Fruit fly (Drosophila melanogaster) whole organism, embryonic: ENCODE measurements around the gene Tet.

Experiments used
- Asciz ChIP-seq: fragments of 200-800 bp; sonication (Bioruptor generic); optimal IDR thresholded peaks from 2 replicates; lab custom pipeline; 2017; ENCODE audit warnings: missing biosample characterization, mild to moderate bottlenecking, missing genetic modification characterization, missing genetic modification reagents
- BEAF-32 ChIP-seq: fragments of 200-800 bp; sonication (Bioruptor generic); optimal IDR thresholded peaks from 3 replicates; lab custom pipeline; 2017; ENCODE audit warnings: missing biosample characterization, missing genetic modification characterization, mild to moderate bottlenecking, moderate library complexity, missing genetic modification reagents
- Bdp1 ChIP-seq: fragments of 200-800 bp; sonication (Bioruptor generic); optimal IDR thresholded peaks from 3 replicates; lab custom pipeline; 2016; ENCODE audit warnings: missing biosample characterization, missing genetic modification characterization
- CG11398 ChIP-seq: fragments of 200-800 bp; sonication (Bioruptor generic); optimal IDR thresholded peaks from 2 replicates; lab custom pipeline; 2016; ENCODE audit warnings: missing biosample characterization, missing genetic modification characterization
- CG13624 ChIP-seq: fragments of 200-800 bp; sonication (Bioruptor generic); optimal IDR thresholded peaks from 2 replicates; lab custom pipeline; 2016; ENCODE audit warnings: missing biosample characterization, missing genetic modification characterization
- CG15011 ChIP-seq: fragments of 200-800 bp; sonication (Bioruptor generic); optimal IDR thresholded peaks from 3 replicates; lab custom pipeline; 2018; ENCODE audit warnings: missing biosample characterization, mild to moderate bottlenecking, missing genetic modification characterization
- CG15269 ChIP-seq: fragments of 200-800 bp; sonication (Bioruptor generic); optimal IDR thresholded peaks from 2 replicates; lab custom pipeline; 2018; ENCODE audit warnings: missing biosample characterization, mild to moderate bottlenecking, missing genetic modification characterization, moderate library complexity
- CG1602 ChIP-seq: fragments of 200-800 bp; sonication (Bioruptor generic); optimal IDR thresholded peaks from 3 replicates; lab custom pipeline; 2016; ENCODE audit warnings: missing biosample characterization, missing genetic modification characterization
- CG2712 ChIP-seq: fragments of 200-800 bp; optimal IDR thresholded peaks from 3 replicates; lab custom pipeline; 2019; ENCODE audit warnings: missing biosample characterization, mild to moderate bottlenecking, missing genetic modification characterization, moderate library complexity
- CG32532 ChIP-seq: fragments of 200-800 bp; sonication (Bioruptor generic); IDR thresholded peaks from 2 replicates; pipeline ENCODE4 v1.3.6; 2022; ENCODE audit warnings: missing biosample characterization, missing genetic modification characterization
- CG3407 ChIP-seq: fragments of 200-800 bp; sonication (Bioruptor generic); optimal IDR thresholded peaks from 2 replicates; lab custom pipeline; 2018; ENCODE audit warnings: missing biosample characterization, mild to moderate bottlenecking, missing genetic modification characterization
- CG6791 ChIP-seq: fragments of 200-800 bp; sonication (Bioruptor generic); IDR thresholded peaks from 3 replicates; pipeline ENCODE4 v1.3.6; 2022; ENCODE audit warnings: missing biosample characterization, missing genetic modification characterization; ENCODE audit not compliant: partially characterized antibody
- CG7786 ChIP-seq: fragments of 200-800 bp; sonication (Bioruptor generic); optimal IDR thresholded peaks from 2 replicates; lab custom pipeline; 2016; ENCODE audit warnings: missing biosample characterization, missing genetic modification characterization
- CG9215 ChIP-seq: fragments of 200-800 bp; sonication (Bioruptor generic); IDR thresholded peaks from 2 replicates; pipeline ENCODE4 v1.3.6; 2022; ENCODE audit warnings: missing biosample characterization, missing genetic modification characterization
- CG9817 ChIP-seq: fragments of 200-800 bp; sonication (Bioruptor generic); optimal IDR thresholded peaks from 2 replicates; lab custom pipeline; 2018; ENCODE audit warnings: missing biosample characterization, mild to moderate bottlenecking, missing genetic modification characterization, moderate library complexity
- Camta ChIP-seq: fragments of 200-800 bp; sonication (Bioruptor generic); optimal IDR thresholded peaks from 2 replicates; lab custom pipeline; 2016; ENCODE audit warnings: missing biosample characterization, missing genetic modification characterization
- HLH54F ChIP-seq: fragments of 200-800 bp; sonication (Bioruptor generic); optimal IDR thresholded peaks from 3 replicates; lab custom pipeline; 2016; ENCODE audit warnings: missing biosample characterization, missing genetic modification characterization
- Hand ChIP-seq: fragments of 200-800 bp; sonication (Bioruptor generic); optimal IDR thresholded peaks from 2 replicates; lab custom pipeline; 2017; ENCODE audit warnings: mild to moderate bottlenecking, missing biosample characterization, missing genetic modification reagents, missing genetic modification characterization
- Jarid2 ChIP-seq: fragments of 200-800 bp; sonication (Bioruptor generic); optimal IDR thresholded peaks from 3 replicates; lab custom pipeline; 2017; ENCODE audit warnings: mild to moderate bottlenecking, missing biosample characterization, missing genetic modification reagents, missing genetic modification characterization
- MTF-1 ChIP-seq: fragments of 200-800 bp; sonication (Bioruptor generic); optimal IDR thresholded peaks from 2 replicates; lab custom pipeline; 2018; ENCODE audit warnings: missing biosample characterization, mild to moderate bottlenecking, missing genetic modification characterization, borderline replicate concordance
- NK7.1 ChIP-seq: fragments of 200-800 bp; sonication (Bioruptor generic); optimal IDR thresholded peaks from 3 replicates; lab custom pipeline; 2016; ENCODE audit warnings: missing biosample characterization, missing genetic modification characterization
- PHDP ChIP-seq: fragments of 200-800 bp; sonication (Bioruptor generic); optimal IDR thresholded peaks from 3 replicates; lab custom pipeline; 2018; ENCODE audit warnings: missing biosample characterization, mild to moderate bottlenecking, missing genetic modification characterization, moderate library complexity
- Poxn ChIP-seq: fragments of 200-800 bp; sonication (Bioruptor generic); IDR thresholded peaks from 2 replicates; pipeline ENCODE4 v1.3.6; 2022; ENCODE audit warnings: missing biosample characterization, missing genetic modification characterization
- Tbp ChIP-seq: fragments of >200 bp; optimal IDR thresholded peaks from 2 replicates; lab custom pipeline; 2018; ENCODE audit warnings: missing biosample characterization, missing genetic modification characterization
- Vsx1 ChIP-seq: fragments of 200-800 bp; sonication (Bioruptor generic); optimal IDR thresholded peaks from 2 replicates; lab custom pipeline; 2017; ENCODE audit warnings: missing biosample characterization, mild to moderate bottlenecking, missing genetic modification characterization, missing genetic modification reagents
- bab2 ChIP-seq: fragments of 200-800 bp; sonication (Bioruptor generic); optimal IDR thresholded peaks from 2 replicates; lab custom pipeline; 2016; ENCODE audit warnings: missing biosample characterization, missing genetic modification characterization
- bsh ChIP-seq, 2 experiments: fragments of 200-800 bp; sonication (Bioruptor generic); optimal IDR thresholded peaks; 2 replicates each; lab custom pipeline; 2017 to 2018; ENCODE audit warnings: mild to moderate bottlenecking in 2 of 2, missing biosample characterization in 2 of 2, missing genetic modification characterization in 2 of 2, moderate library complexity in 1 of 2
- cato ChIP-seq: fragments of 200-800 bp; sonication (Bioruptor generic); optimal IDR thresholded peaks from 2 replicates; lab custom pipeline; 2016; ENCODE audit warnings: missing biosample characterization, missing genetic modification characterization, borderline replicate concordance
- caup ChIP-seq: fragments of 200-800 bp; sonication (Bioruptor generic); optimal IDR thresholded peaks from 3 replicates; lab custom pipeline; 2017; ENCODE audit warnings: missing biosample characterization, mild to moderate bottlenecking, missing genetic modification characterization, moderate library complexity; ENCODE audit not compliant: severe bottlenecking
- da ChIP-seq: fragments of 200-800 bp; sonication (Bioruptor generic); optimal IDR thresholded peaks from 2 replicates; lab custom pipeline; 2016; ENCODE audit warnings: missing biosample characterization, missing genetic modification characterization
- dati ChIP-seq: fragments of 200-800 bp; sonication (Bioruptor generic); IDR thresholded peaks from 2 replicates; pipeline ENCODE4 v1.3.6; 2022; ENCODE audit warnings: missing biosample characterization, missing genetic modification characterization
- dm ChIP-seq: fragments of 200-800 bp; sonication (Bioruptor generic); optimal IDR thresholded peaks from 3 replicates; lab custom pipeline; 2016; ENCODE audit warnings: missing biosample characterization, missing genetic modification characterization
- fd102C ChIP-seq: fragments of 200-800 bp; sonication (Bioruptor generic); optimal IDR thresholded peaks from 2 replicates; lab custom pipeline; 2018; ENCODE audit warnings: missing biosample characterization, mild to moderate bottlenecking, missing genetic modification characterization, moderate library complexity
- fd3F ChIP-seq: fragments of 200-800 bp; sonication (Bioruptor generic); optimal IDR thresholded peaks from 2 replicates; lab custom pipeline; 2018; ENCODE audit warnings: missing biosample characterization, mild to moderate bottlenecking, missing genetic modification characterization, moderate library complexity
- fd96Cb ChIP-seq: fragments of 200-800 bp; sonication (Bioruptor generic); optimal IDR thresholded peaks from 2 replicates; lab custom pipeline; 2018; ENCODE audit warnings: missing biosample characterization, mild to moderate bottlenecking, missing genetic modification characterization, moderate library complexity
- grn ChIP-seq: fragments of 200-800 bp; sonication (Bioruptor generic); optimal IDR thresholded peaks from 3 replicates; lab custom pipeline; 2017; ENCODE audit warnings: missing biosample characterization, missing genetic modification characterization
- insv ChIP-seq, 2 experiments: fragments of 200-800 bp; sonication (Bioruptor generic); optimal IDR thresholded peaks; 3 replicates each; lab custom pipeline; 2016 to 2018; ENCODE audit warnings: missing biosample characterization in 2 of 2, missing genetic modification characterization in 2 of 2
- jigr1 ChIP-seq: fragments of 200-800 bp; sonication (Bioruptor generic); IDR thresholded peaks from 3 replicates; pipeline ENCODE4 v1.3.6; 2022; ENCODE audit warnings: missing biosample characterization, missing genetic modification characterization
- knrl ChIP-seq: fragments of 200-800 bp; sonication (Bioruptor generic); IDR thresholded peaks from 3 replicates; pipeline ENCODE4 v1.3.6; 2022; ENCODE audit warnings: missing biosample characterization, missing genetic modification characterization; ENCODE audit not compliant: partially characterized antibody
- mirr ChIP-seq: fragments of 200-800 bp; sonication (Bioruptor generic); optimal IDR thresholded peaks from 3 replicates; lab custom pipeline; 2018; ENCODE audit warnings: missing biosample characterization, mild to moderate bottlenecking, missing genetic modification characterization
- nmo ChIP-seq: fragments of 200-800 bp; sonication (Bioruptor generic); optimal IDR thresholded peaks from 2 replicates; lab custom pipeline; 2018; ENCODE audit warnings: missing biosample characterization, mild to moderate bottlenecking, missing genetic modification characterization, moderate library complexity
- pho ChIP-seq: fragments of 200-800 bp; sonication (Bioruptor generic); optimal IDR thresholded peaks from 2 replicates; lab custom pipeline; 2016; ENCODE audit warnings: missing biosample characterization, missing genetic modification characterization
- rib ChIP-seq: fragments of 200-800 bp; sonication (Bioruptor generic); IDR thresholded peaks from 2 replicates; pipeline ENCODE4 v1.3.6; 2022; ENCODE audit warnings: missing biosample characterization, missing genetic modification characterization
- sim ChIP-seq: fragments of 200-800 bp; sonication (Bioruptor generic); IDR thresholded peaks from 2 replicates; pipeline ENCODE4 v1.3.6; 2022; ENCODE audit warnings: missing biosample characterization, missing genetic modification characterization
- stc ChIP-seq: fragments of 200-800 bp; sonication (Bioruptor generic); IDR thresholded peaks from 2 replicates; pipeline ENCODE4 v1.3.6; 2022; ENCODE audit warnings: missing biosample characterization, missing genetic modification characterization
- sug ChIP-seq: fragments of 200-800 bp; optimal IDR thresholded peaks from 2 replicates; lab custom pipeline; 2019; ENCODE audit warnings: missing biosample characterization, mild to moderate bottlenecking, missing genetic modification characterization, moderate library complexity
- tgo ChIP-seq: fragments of 200-800 bp; sonication (Bioruptor generic); IDR thresholded peaks from 3 replicates; pipeline ENCODE4 v1.3.6; 2022; ENCODE audit warnings: missing biosample characterization, missing genetic modification characterization
- tio ChIP-seq: fragments of 200-800 bp; sonication (Bioruptor generic); optimal IDR thresholded peaks from 2 replicates; lab custom pipeline; 2017; ENCODE audit warnings: missing biosample characterization, missing genetic modification characterization, inconsistent platforms
- toy ChIP-seq: fragments of 200-800 bp; sonication (Bioruptor generic); IDR thresholded peaks from 2 replicates; pipeline ENCODE4 v1.3.6; 2022; ENCODE audit warnings: missing biosample characterization, missing genetic modification characterization
- vfl ChIP-seq: fragments of 200-800 bp; sonication (Bioruptor generic); optimal IDR thresholded peaks from 2 replicates; lab custom pipeline; 2016; ENCODE audit warnings: missing biosample characterization, missing genetic modification characterization

Gene Tet

dm6 chr3L:2765013-2765738 lies 113.8 kb downstream of the Tet start (continued):
- TF ChIP-seq bsh (GFP tag; optimal IDR thresholded peaks at IDR 0.05; lab: Kevin White, UChicago) (no peak), sug (tag; lab: Kevin White, UChicago) (no peak), stc (GFP tag; lab: Robert Waterston, UW) (no peak), Vsx1 (GFP tag; lab: Kevin White, UChicago) (peak; percentile 4), CG15269 (tag; lab: Kevin White, UChicago) (peak; percentile 16), CG15011 (GFP tag; lab: Kevin White, UChicago) (no peak), da (GFP tag; lab: Kevin White, UChicago) (no peak), fd3F (GFP tag; lab: Kevin White, UChicago) (no peak), pho (no peak), dm (GFP tag; lab: Kevin White, UChicago) (no peak), Hand (GFP tag; lab: Kevin White, UChicago) (no peak), jigr1 (GFP tag; lab: Robert Waterston, UW) (no peak), rib (GFP tag; lab: Robert Waterston, UW) (no peak), PHDP (no peak), nmo (no peak), Camta (GFP tag; lab: Kevin White, UChicago) (no peak), MTF-1 (GFP tag; lab: Kevin White, UChicago) (no peak), fd96Cb (tag; lab: Kevin White, UChicago) (no peak), Tbp (GFP tag; lab: Kevin White, UChicago) (no peak), CG7786 (GFP tag; lab: Kevin White, UChicago) (no peak), sim (no peak), tio (GFP tag; lab: Kevin White, UChicago) (no peak), bab2 (GFP tag; lab: Kevin White, UChicago) (no peak), cato (GFP tag; lab: Kevin White, UChicago) (no peak), CG32532 (GFP tag; lab: Robert Waterston, UW) (peak; percentile 32; the same call in 1 of the 2 replicates), BEAF-32 (GFP tag; lab: Kevin White, UChicago) (no peak), Jarid2 (no peak), CG13624 (GFP tag; lab: Kevin White, UChicago) (no peak), CG2712 (tag; lab: Kevin White, UChicago) (no peak), CG1602 (GFP tag; lab: Kevin White, UChicago) (no peak), grn (GFP tag; lab: Kevin White, UChicago) (no peak), dati (no peak), vfl (GFP tag; lab: Kevin White, UChicago) (no peak), fd102C (GFP tag; lab: Kevin White, UChicago) (no peak), caup (GFP tag; lab: Kevin White, UChicago) (no peak), HLH54F (GFP tag; lab: Kevin White, UChicago) (no peak), toy (GFP tag; lab: Robert Waterston, UW) (no peak), CG9817 (tag; lab: Kevin White, UChicago) (no peak), knrl (GFP tag; lab: Robert Waterston, UW) (no peak), NK7.1 (no peak), Poxn (GFP tag; lab: Robert Waterston, UW) (no peak), CG11398 (GFP tag; lab: Kevin White, UChicago) (no peak), tgo (peak; percentile 33; the same call in 2 of the 3 replicates), insv (GFP tag; optimal IDR thresholded peaks at IDR 0.05; lab: Kevin White, UChicago) (no peak), mirr (GFP tag; lab: Kevin White, UChicago) (no peak), CG9215 (GFP tag; lab: Robert Waterston, UW) (no peak), CG6791 (GFP tag; lab: Robert Waterston, UW) (no peak), Asciz (no peak), CG3407 (GFP tag; lab: Kevin White, UChicago) (no peak), Bdp1 (GFP tag; lab: Kevin White, UChicago) (no peak)
